Fruit fly (Drosophila melanogaster) whole organism, wandering third instar larva: ENCODE measurements around the gene Fuca.

Experiments
- CG9705 ChIP-seq: fragments of 200-800 bp; sonication (Bioruptor generic); optimal IDR thresholded peaks from 2 replicates; lab custom pipeline; 2018; ENCODE audit warnings: missing biosample characterization, mild to moderate bottlenecking, missing genetic modification characterization
- Dfd ChIP-seq: fragments of >200 bp; optimal IDR thresholded peaks from 2 replicates; lab custom pipeline; 2017; ENCODE audit warnings: missing biosample characterization, missing genetic modification characterization
- Dif ChIP-seq: fragments of 200-275, 200-300 bp; sonication (Bioruptor generic); optimal IDR thresholded peaks from 2 replicates; lab custom pipeline; 2018; ENCODE audit warnings: missing biosample characterization, missing genetic modification characterization; ENCODE audit not compliant: partially characterized antibody
- Hr78 ChIP-seq: fragments of >200 bp; optimal IDR thresholded peaks from 2 replicates; lab custom pipeline; 2017; ENCODE audit warnings: missing biosample characterization, missing genetic modification characterization
- Mio ChIP-seq: sonication (Bioruptor generic); optimal IDR thresholded peaks from 2 replicates; lab custom pipeline; 2016; ENCODE audit warnings: missing biosample characterization, missing genetic modification characterization
- Myc ChIP-seq: fragments of >200 bp; optimal IDR thresholded peaks from 2 replicates; lab custom pipeline; 2017
- Vsx2 ChIP-seq: fragments of 200-300, 225-300 bp; sonication (Bioruptor generic); optimal IDR thresholded peaks from 2 replicates; lab custom pipeline; 2018; ENCODE audit warnings: missing biosample characterization, missing genetic modification characterization; ENCODE audit not compliant: partially characterized antibody
- dl ChIP-seq, 2 experiments: fragments of 175-275, 200-275 bp in 1 of 2; fragments of 200-275 bp in 1 of 2; sonication (Bioruptor generic); optimal IDR thresholded peaks; lab custom pipeline; 2018; ENCODE audit warnings: mild to moderate bottlenecking in 2 of 2, missing biosample characterization in 2 of 2, missing genetic modification characterization in 2 of 2, moderate library complexity in 2 of 2; ENCODE audit not compliant: partially characterized antibody in 2 of 2, insufficient read depth in 1 of 2
- fru ChIP-seq: fragments of 200-800 bp; sonication (Bioruptor generic); optimal IDR thresholded peaks from 3 replicates; lab custom pipeline; 2016; ENCODE audit warnings: missing biosample characterization, mild to moderate bottlenecking, missing genetic modification characterization
- h ChIP-seq: fragments of 200-800 bp; sonication (Bioruptor generic); optimal IDR thresholded peaks from 3 replicates; lab custom pipeline; 2016; ENCODE audit warnings: missing biosample characterization, mild to moderate bottlenecking, missing genetic modification characterization
- pan ChIP-seq: fragments of >200 bp; optimal IDR thresholded peaks from 2 replicates; lab custom pipeline; 2017
- psq ChIP-seq: fragments of 200-800 bp; sonication (Bioruptor generic); optimal IDR thresholded peaks from 3 replicates; lab custom pipeline; 2017; ENCODE audit warnings: missing biosample characterization, mild to moderate bottlenecking, missing genetic modification characterization, moderate library complexity
- rgr ChIP-seq: fragments of 200-800 bp; sonication (Bioruptor generic); optimal IDR thresholded peaks from 3 replicates; lab custom pipeline; 2016; ENCODE audit warnings: missing biosample characterization, mild to moderate bottlenecking, missing genetic modification characterization

dm6 chr3L:11510489-11510888, 12.0 kb downstream of the Fuca start, which contains the start of gene CG33272:
- TF ChIP-seq h (GFP tag; lab: Kevin White, UChicago) (no peak), dl (GFP tag; optimal IDR thresholded peaks at IDR 0.05; lab: Kevin White, UChicago; ENCODE audit: insufficient read depth in 1 of 2, partially characterized antibody in 2 of 2) (no peak), psq (GFP tag; lab: Kevin White, UChicago) (no peak), rgr (no peak), pan (lab: Kevin White, UChicago) (no peak), Dif (GFP tag; lab: Kevin White, UChicago) (no peak), Dfd (no peak), Myc (no peak), Mio (no peak), Hr78 (GFP tag; lab: Kevin White, UChicago) (no peak), fru (no peak), Vsx2 (GFP tag; lab: Kevin White, UChicago) (no peak), CG9705 (GFP tag; lab: Kevin White, UChicago) (no peak)
